Fruit fly (Drosophila melanogaster): ENCODE data around the gene CG43797.

- TF ChIP-seq psq (optimal IDR thresholded peaks at IDR 0.05), result no peak
- no peak for TF ChIP-seq pan (optimal IDR thresholded peaks at IDR 0.05)
- TF ChIP-seq usp (GFP tag; optimal IDR thresholded peaks at IDR 0.05), result no peak
- TF ChIP-seq CG8478 (optimal IDR thresholded peaks at IDR 0.05), result no peak
- TF ChIP-seq Dll (optimal IDR thresholded peaks at IDR 0.05), result no peak
These were observed 36.5 kb downstream of the CG43797 start for dm6 chr2L:4036306-4036705.
